Fruit fly (Drosophila melanogaster) whole organism, pupa: ENCODE results near the gene CG10472.

Experiments used
- CG14655 ChIP-seq: fragments of 200-800 bp; sonication (Bioruptor generic); optimal IDR thresholded peaks from 3 replicates; lab custom pipeline; 2017; ENCODE audit warnings: mild to moderate bottlenecking, missing biosample characterization, missing genetic modification reagents, missing genetic modification characterization
- CG32121 ChIP-seq: fragments of 200-800 bp; sonication (Bioruptor generic); IDR thresholded peaks from 2 replicates; pipeline ENCODE4 v1.3.6; 2022; ENCODE audit warnings: missing biosample characterization, missing genetic modification characterization
- CG34367 ChIP-seq: fragments of 200-800 bp; sonication (Bioruptor generic); optimal IDR thresholded peaks from 2 replicates; lab custom pipeline; 2018; ENCODE audit warnings: missing biosample characterization, mild to moderate bottlenecking, missing genetic modification characterization
- CG8159 ChIP-seq: fragments of 200-800 bp; sonication (Bioruptor generic); optimal IDR thresholded peaks from 3 replicates; lab custom pipeline; 2018; ENCODE audit warnings: missing biosample characterization, mild to moderate bottlenecking, missing genetic modification characterization, moderate library complexity
- CG8301 ChIP-seq: fragments of 200-800 bp; sonication (Bioruptor generic); optimal IDR thresholded peaks from 2 replicates; lab custom pipeline; 2018; ENCODE audit warnings: missing biosample characterization, mild to moderate bottlenecking, missing genetic modification characterization
- D1 ChIP-seq: fragments of 200-800 bp; sonication (Bioruptor generic); optimal IDR thresholded peaks from 2 replicates; lab custom pipeline; 2018; ENCODE audit warnings: missing biosample characterization, mild to moderate bottlenecking, missing genetic modification characterization, moderate library complexity
- EcR ChIP-seq: fragments of 200-800 bp; sonication (Bioruptor generic); optimal IDR thresholded peaks from 3 replicates; lab custom pipeline; 2019; ENCODE audit warnings: missing biosample characterization, missing genetic modification characterization, mild to moderate bottlenecking, moderate library complexity, missing genetic modification reagents
- Ets98B ChIP-seq: fragments of 200-800 bp; sonication (Bioruptor generic); IDR thresholded peaks from 2 replicates; pipeline ENCODE4 v1.3.6; 2022; ENCODE audit warnings: missing biosample characterization, missing genetic modification characterization
- Pif1A ChIP-seq: fragments of 200-800 bp; sonication (Bioruptor generic); optimal IDR thresholded peaks from 3 replicates; lab custom pipeline; 2016; ENCODE audit warnings: missing biosample characterization, missing genetic modification characterization
- gl ChIP-seq: fragments of 200-800 bp; sonication (Bioruptor generic); optimal IDR thresholded peaks from 2 replicates; lab custom pipeline; 2018; ENCODE audit warnings: missing biosample characterization, mild to moderate bottlenecking, missing genetic modification characterization

dm6 chr3L:6050230-6050807 is 12.4 kb downstream of the CG10472 start, which contains the start of gene Jon65Aiii:
- TF ChIP-seq EcR (GFP tag; lab: Kevin White, UChicago) (no peak), CG14655 (GFP tag; lab: Kevin White, UChicago) (no peak), CG8159 (tag; lab: Kevin White, UChicago) (no peak), Ets98B (GFP tag; lab: Robert Waterston, UW) (no peak), Pif1A (GFP tag; lab: Kevin White, UChicago) (no peak), CG32121 (GFP tag; lab: Robert Waterston, UW) (no peak), CG34367 (tag; lab: Kevin White, UChicago) (no peak), CG8301 (tag; lab: Kevin White, UChicago) (no peak), gl (tag; lab: Kevin White, UChicago) (no peak), D1 (tag; lab: Kevin White, UChicago) (no peak)
